Fruit fly (Drosophila melanogaster) whole organism, pupa: ENCODE data around the gene kek4.
A peak's percentile ranks its signal among the peaks of the same experiment; 100 is the strongest.

Experiments used
- CG10348 ChIP-seq: fragments of 200-800 bp; sonication (Bioruptor generic); IDR thresholded peaks from 2 replicates; pipeline ENCODE4 v1.3.6; 2022; ENCODE audit warnings: missing biosample characterization, missing genetic modification characterization
- CG12605 ChIP-seq: fragments of 200-800 bp; sonication (Bioruptor generic); IDR thresholded peaks from 2 replicates; pipeline ENCODE4 v1.3.6; 2022; ENCODE audit warnings: missing biosample characterization, missing genetic modification characterization
- CG13204 ChIP-seq: fragments of 200-800 bp; sonication (Bioruptor generic); optimal IDR thresholded peaks from 2 replicates; lab custom pipeline; 2018; ENCODE audit warnings: missing biosample characterization, mild to moderate bottlenecking, missing genetic modification characterization, moderate library complexity
- CG14655 ChIP-seq: fragments of 200-800 bp; sonication (Bioruptor generic); optimal IDR thresholded peaks from 3 replicates; lab custom pipeline; 2017; ENCODE audit warnings: mild to moderate bottlenecking, missing biosample characterization, missing genetic modification reagents, missing genetic modification characterization
- CG15710 ChIP-seq: fragments of 200-800 bp; sonication (Bioruptor generic); optimal IDR thresholded peaks from 2 replicates; lab custom pipeline; 2018; ENCODE audit warnings: missing biosample characterization, mild to moderate bottlenecking, missing genetic modification characterization, moderate library complexity
- CG17806 ChIP-seq: fragments of 200-800 bp; sonication (Bioruptor generic); optimal IDR thresholded peaks from 2 replicates; lab custom pipeline; 2018; ENCODE audit warnings: missing biosample characterization, mild to moderate bottlenecking, missing genetic modification characterization, moderate library complexity
- CG32121 ChIP-seq: fragments of 200-800 bp; sonication (Bioruptor generic); IDR thresholded peaks from 2 replicates; pipeline ENCODE4 v1.3.6; 2022; ENCODE audit warnings: missing biosample characterization, missing genetic modification characterization
- CG34367 ChIP-seq: fragments of 200-800 bp; sonication (Bioruptor generic); optimal IDR thresholded peaks from 2 replicates; lab custom pipeline; 2018; ENCODE audit warnings: missing biosample characterization, mild to moderate bottlenecking, missing genetic modification characterization
- CG4496 ChIP-seq: fragments of 200-800 bp; sonication (Bioruptor generic); IDR thresholded peaks from 3 replicates; pipeline ENCODE4 v1.3.6; 2022; ENCODE audit warnings: missing biosample characterization, missing genetic modification characterization
- CG8159 ChIP-seq: fragments of 200-800 bp; sonication (Bioruptor generic); optimal IDR thresholded peaks from 3 replicates; lab custom pipeline; 2018; ENCODE audit warnings: missing biosample characterization, mild to moderate bottlenecking, missing genetic modification characterization, moderate library complexity
- CG8301 ChIP-seq: fragments of 200-800 bp; sonication (Bioruptor generic); optimal IDR thresholded peaks from 2 replicates; lab custom pipeline; 2018; ENCODE audit warnings: missing biosample characterization, mild to moderate bottlenecking, missing genetic modification characterization
- CG9948 ChIP-seq: fragments of 200-800 bp; sonication (Bioruptor generic); optimal IDR thresholded peaks from 2 replicates; lab custom pipeline; 2018; ENCODE audit warnings: missing biosample characterization, mild to moderate bottlenecking, missing genetic modification characterization, moderate library complexity
- D1 ChIP-seq: fragments of 200-800 bp; sonication (Bioruptor generic); optimal IDR thresholded peaks from 2 replicates; lab custom pipeline; 2018; ENCODE audit warnings: missing biosample characterization, mild to moderate bottlenecking, missing genetic modification characterization, moderate library complexity
- EcR ChIP-seq: fragments of 200-800 bp; sonication (Bioruptor generic); optimal IDR thresholded peaks from 3 replicates; lab custom pipeline; 2019; ENCODE audit warnings: missing biosample characterization, missing genetic modification characterization, mild to moderate bottlenecking, moderate library complexity, missing genetic modification reagents
- Ets98B ChIP-seq: fragments of 200-800 bp; sonication (Bioruptor generic); IDR thresholded peaks from 2 replicates; pipeline ENCODE4 v1.3.6; 2022; ENCODE audit warnings: missing biosample characterization, missing genetic modification characterization
- Pif1A ChIP-seq: fragments of 200-800 bp; sonication (Bioruptor generic); optimal IDR thresholded peaks from 3 replicates; lab custom pipeline; 2016; ENCODE audit warnings: missing biosample characterization, missing genetic modification characterization
- Pif1B ChIP-seq: fragments of 200-800 bp; sonication (Bioruptor generic); optimal IDR thresholded peaks from 3 replicates; lab custom pipeline; 2016; ENCODE audit warnings: missing biosample characterization, missing genetic modification characterization
- Snoo ChIP-seq: fragments of 200-800 bp; sonication (Bioruptor generic); optimal IDR thresholded peaks from 3 replicates; lab custom pipeline; 2017; ENCODE audit warnings: missing biosample characterization, mild to moderate bottlenecking, missing genetic modification characterization, inconsistent platforms
- fd96Ca ChIP-seq: fragments of 200-800 bp; sonication (Bioruptor generic); IDR thresholded peaks from 3 replicates; pipeline ENCODE4 v1.3.6; 2022; ENCODE audit warnings: missing biosample characterization, missing genetic modification characterization
- gl ChIP-seq: fragments of 200-800 bp; sonication (Bioruptor generic); optimal IDR thresholded peaks from 2 replicates; lab custom pipeline; 2018; ENCODE audit warnings: missing biosample characterization, mild to moderate bottlenecking, missing genetic modification characterization
- rn ChIP-seq: fragments of 200-800 bp; sonication (Bioruptor generic); IDR thresholded peaks from 2 replicates; pipeline ENCODE4 v1.3.6; 2022; ENCODE audit warnings: missing biosample characterization, missing genetic modification characterization

kek4 gene

dm6 chr2L:13202960-13203436 lies 12.2 kb downstream of the kek4 start, which contains the start of gene CG16972:
TSS of gene CG16972 (minus strand) at chr2L:13203295.
- TF ChIP-seq CG12605 (peak; percentile 7; the same call in 1 of the 2 replicates), CG14655 (GFP tag; lab: Kevin White, UChicago) (no peak)

dm6 chr2L:13195822-13196221 lies 19.3 kb downstream of the kek4 start:
- no peak for TF ChIP-seq CG10348
- TF ChIP-seq CG32121 (GFP tag; lab: Robert Waterston, UW): no peak
- TF ChIP-seq CG14655 (GFP tag; lab: Kevin White, UChicago): no peak
- TF ChIP-seq CG4496: no peak
- no peak for TF ChIP-seq rn (GFP tag; lab: Robert Waterston, UW)
- no peak for TF ChIP-seq CG15710 (tag; lab: Kevin White, UChicago)
- no peak for TF ChIP-seq Snoo (tag; lab: Kevin White, UChicago)
- TF ChIP-seq CG12605: no peak
- TF ChIP-seq Pif1A: no peak
- TF ChIP-seq Ets98B (GFP tag; lab: Robert Waterston, UW): no peak
- no peak for TF ChIP-seq CG8159 (tag; lab: Kevin White, UChicago)
- no peak for TF ChIP-seq gl (tag; lab: Kevin White, UChicago)
- no peak for TF ChIP-seq CG34367 (tag; lab: Kevin White, UChicago)

- TF ChIP-seq CG9948 (tag; lab: Kevin White, UChicago) (no peak), Snoo (tag; lab: Kevin White, UChicago) (peak; percentile 53), CG17806 (tag; lab: Kevin White, UChicago) (no peak), CG8159 (tag; lab: Kevin White, UChicago) (no peak), Pif1B (no peak), CG34367 (tag; lab: Kevin White, UChicago) (no peak), rn (GFP tag; lab: Robert Waterston, UW) (peak; percentile 42; the same call in 1 of the 2 replicates), D1 (no peak), CG14655 (GFP tag; lab: Kevin White, UChicago) (no peak), Ets98B (GFP tag; lab: Robert Waterston, UW) (peak; percentile 60), EcR (GFP tag; lab: Kevin White, UChicago) (peak; percentile 28), Pif1A (no peak), CG10348 (no peak), CG4496 (peak; percentile 59; the same call in 1 of the 3 replicates), gl (tag; lab: Kevin White, UChicago) (no peak), CG8301 (tag; lab: Kevin White, UChicago) (no peak), CG32121 (GFP tag; lab: Robert Waterston, UW) (peak; percentile 56; the same call in 1 of the 2 replicates), CG15710 (tag; lab: Kevin White, UChicago) (peak; percentile 56), CG13204 (GFP tag; lab: Kevin White, UChicago) (no peak), CG12605 (no peak), fd96Ca (GFP tag; lab: Robert Waterston, UW) (peak; percentile 71)
These were observed 23.3 kb downstream of the kek4 start, which contains the start of the genes CG16974 and Edem2 for dm6 chr2L:13191894-13192293. TSS of gene CG16974 (minus strand) at chr2L:13191979. TSS of gene Edem2 (plus strand) at chr2L:13192201.

- TF ChIP-seq CG4496 (no peak), CG8301 (tag; lab: Kevin White, UChicago) (no peak)
These were observed 24.0 kb downstream of the kek4 start for dm6 chr2L:13191052-13191678.

- TF ChIP-seq CG10348 (no peak), EcR (GFP tag; lab: Kevin White, UChicago) (peak; percentile 91)
These were observed 24.6 kb downstream of the kek4 start for dm6 chr2L:13190534-13190933.

dm6 chr2L:13183150-13183549 lies 32.0 kb downstream of the kek4 start, which contains the start of gene Rsph1:
TSS of gene Rsph1 (plus strand) at chr2L:13183450.
- no peak for TF ChIP-seq CG4496
- TF ChIP-seq CG32121 (GFP tag; lab: Robert Waterston, UW): no peak
- no peak for TF ChIP-seq rn (GFP tag; lab: Robert Waterston, UW)
- TF ChIP-seq CG9948 (tag; lab: Kevin White, UChicago): no peak
- TF ChIP-seq D1: no peak
- no peak for TF ChIP-seq Pif1A
- TF ChIP-seq EcR (GFP tag; lab: Kevin White, UChicago): no peak
- TF ChIP-seq fd96Ca (GFP tag; lab: Robert Waterston, UW): no peak
- TF ChIP-seq CG17806 (tag; lab: Kevin White, UChicago): no peak
- no peak for TF ChIP-seq gl (tag; lab: Kevin White, UChicago)
- no peak for TF ChIP-seq CG13204 (GFP tag; lab: Kevin White, UChicago)
- no peak for TF ChIP-seq CG10348
- TF ChIP-seq Ets98B (GFP tag; lab: Robert Waterston, UW): no peak
- TF ChIP-seq CG14655 (GFP tag; lab: Kevin White, UChicago): no peak
- no peak for TF ChIP-seq CG8159 (tag; lab: Kevin White, UChicago)
- TF ChIP-seq CG12605: no peak
- no peak for TF ChIP-seq Snoo (tag; lab: Kevin White, UChicago)
- TF ChIP-seq CG15710 (tag; lab: Kevin White, UChicago): no peak
- TF ChIP-seq CG8301 (tag; lab: Kevin White, UChicago): no peak
- TF ChIP-seq CG34367 (tag; lab: Kevin White, UChicago): no peak
- TF ChIP-seq, all 21 proteins: peak for 0
